Worm (Caenorhabditis elegans) whole organism, L3 larva: ENCODE measurements around the gene zipt-3.

Experiments
- ama-1 ChIP-seq: fragments of 150-350 bp; optimal IDR thresholded peaks from 2 replicates; lab custom pipeline; 2018
- elt-2 ChIP-seq: sonication (generic microtip); optimal IDR thresholded peaks from 2 replicates; lab custom pipeline; 2016; ENCODE audit warnings: missing genetic modification reagents, mild to moderate bottlenecking, missing genetic modification characterization, missing compliant biosample characterization
- jun-1 ChIP-seq: fragments of 150-350 bp; optimal IDR thresholded peaks from 2 replicates; lab custom pipeline; 2014; ENCODE audit warnings: missing biosample characterization, missing genetic modification reagents, missing genetic modification characterization
- pha-4 ChIP-seq: fragments of 150-350 bp; optimal IDR thresholded peaks from 2 replicates; lab custom pipeline; 2014; ENCODE audit warnings: missing biosample characterization, missing genetic modification reagents, missing genetic modification characterization
- ztf-4 ChIP-seq: fragments of 150-350 bp; optimal IDR thresholded peaks from 2 replicates; lab custom pipeline; 2014; ENCODE audit warnings: missing biosample characterization, missing genetic modification characterization

DNA sequence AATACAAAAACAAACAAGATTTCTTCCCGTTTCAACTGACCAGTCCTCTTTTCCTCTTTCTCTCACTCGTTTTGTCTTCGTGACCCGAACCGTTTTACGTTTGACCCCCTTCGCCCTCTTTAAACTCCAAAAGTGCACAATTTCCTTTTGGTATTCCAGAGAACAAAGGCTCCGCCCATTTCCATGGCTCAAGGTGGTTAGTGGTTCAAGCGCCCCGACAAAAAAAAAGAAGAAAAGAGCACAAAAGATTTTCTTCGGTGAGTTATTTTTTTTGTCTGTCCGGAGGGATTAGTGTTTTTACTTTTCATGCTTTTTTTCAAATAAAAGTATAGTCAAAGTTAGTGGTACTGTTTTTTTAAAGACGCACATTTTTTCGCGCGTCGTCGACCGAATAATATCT is 10.4 kb upstream of the zipt-3 start, which contains the start of gene osta-2:
- TF ChIP-seq ztf-4 = no peak
- TF ChIP-seq ama-1 (lab: Kevin White, UChicago) = no peak
- peak; percentile 25 for TF ChIP-seq pha-4
- TF ChIP-seq elt-2 = no peak
- TF ChIP-seq jun-1 (tag; lab: Kevin White, UChicago) = no peak
